Worm (Caenorhabditis elegans) whole organism, midembryonic: ENCODE measurements around the gene nlp-59.

Source experiments
- ref-1 ChIP-seq: fragments of 200-800 bp; sonication (Bioruptor generic); conservative IDR thresholded peaks from 2 replicates; pipeline ENCODE4 v1.3.6; 2022; ENCODE audit warnings: missing genetic modification reagents, missing genetic modification characterization, missing compliant biosample characterization
- ztf-23 ChIP-seq: fragments of 200-800 bp; sonication (Bioruptor generic); IDR thresholded peaks from 2 replicates; pipeline ENCODE4 v1.3.6; 2022; ENCODE audit warnings: missing genetic modification reagents, missing genetic modification characterization, missing compliant biosample characterization

DNA sequence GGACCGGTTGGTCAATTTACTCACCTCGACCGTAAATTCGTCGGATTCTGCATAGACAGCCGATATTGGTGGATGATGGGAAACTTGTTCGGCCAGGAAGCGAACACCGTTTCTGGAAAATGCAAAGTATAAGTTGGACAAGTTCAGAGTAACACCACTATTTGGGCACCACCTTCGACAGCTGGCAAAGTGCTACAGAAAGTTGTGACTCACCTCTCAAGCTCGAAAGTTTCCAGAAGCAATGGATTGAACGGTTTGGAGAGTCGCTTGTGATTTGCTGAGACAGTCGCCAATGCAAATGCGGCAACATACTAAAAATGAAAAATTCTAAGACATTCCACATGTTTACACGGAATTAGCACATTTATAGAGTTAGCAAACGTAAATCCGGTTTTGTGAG is 42.1 kb downstream of the nlp-59 start:
- TF ChIP-seq ztf-23 (GFP tag; lab: Robert Waterston, UW) (no peak), ref-1 (GFP tag; lab: Robert Waterston, UW) (no peak)
